Comparison of ENCODE assay signal across 1 fruit fly cellular context in genomic region chrX:16422466-16423124, dm6.
TF ChIP-seq lines count a peak whose summit lies in the region.

TSS of gene hang (plus strand) at chrX:16422831.

TF ChIP-seq in whole organism, embryonic, 481 proteins besides CTCF, POLR2A, EP300 and RAD21 (continued from another document):
- peak; percentile 40 for TF ChIP-seq onecut (GFP tag; IDR thresholded peaks at IDR 0.05; lab: Robert Waterston, UW)
- peak; percentile 71 for TF ChIP-seq unc-4 (GFP tag; IDR thresholded peaks at IDR 0.05; lab: Robert Waterston, UW; ENCODE audit: partially characterized antibody)
- TF ChIP-seq sug (tag; optimal IDR thresholded peaks at IDR 0.05; lab: Kevin White, UChicago) = peak; percentile 19
- no peak for TF ChIP-seq Dfd (GFP tag; optimal IDR thresholded peaks at IDR 0.05; lab: Kevin White, UChicago)
- peak; percentile 38 for TF ChIP-seq CG17328 (GFP tag; IDR thresholded peaks at IDR 0.05; lab: Robert Waterston, UW)
- peak; percentile 16 for TF ChIP-seq CG9727 (GFP tag; optimal IDR thresholded peaks at IDR 0.05; lab: Kevin White, UChicago)
- TF ChIP-seq CG6854 (GFP tag; optimal IDR thresholded peaks at IDR 0.05; lab: Kevin White, UChicago) = peak; percentile 66
- TF ChIP-seq ewg (GFP tag; optimal IDR thresholded peaks at IDR 0.05; lab: Kevin White, UChicago) = peak; percentile 94
- TF ChIP-seq twi (tag; optimal IDR thresholded peaks at IDR 0.05; lab: Kevin White, UChicago) = no peak
- no peak for TF ChIP-seq CG4820 (GFP tag; optimal IDR thresholded peaks at IDR 0.05; lab: Kevin White, UChicago)
- TF ChIP-seq Stat92E (GFP tag; optimal IDR thresholded peaks at IDR 0.05; lab: Kevin White, UChicago) = peak in 1 of 3 experiments; percentile 71
- TF ChIP-seq CG2202 (tag; optimal IDR thresholded peaks at IDR 0.05; lab: Kevin White, UChicago) = peak; percentile 5
- TF ChIP-seq Dbx (GFP tag; IDR thresholded peaks at IDR 0.05; lab: Robert Waterston, UW) = peak; percentile 64; the same call in 1 of the 3 replicates
- TF ChIP-seq PHDP (tag; optimal IDR thresholded peaks at IDR 0.05; lab: Kevin White, UChicago) = peak; percentile 20
- peak; percentile 14 for TF ChIP-seq p53 (GFP tag; optimal IDR thresholded peaks at IDR 0.05; lab: Kevin White, UChicago)
- TF ChIP-seq Ets65A (GFP tag; lab: Kevin White, UChicago) = peak; percentile 85
- TF ChIP-seq tap (tag; optimal IDR thresholded peaks at IDR 0.05; lab: Kevin White, UChicago) = no peak
- TF ChIP-seq sima (GFP tag; optimal IDR thresholded peaks at IDR 0.05; lab: Kevin White, UChicago) = no peak
- TF ChIP-seq Hr78 (GFP tag; optimal IDR thresholded peaks at IDR 0.05; lab: Kevin White, UChicago) = peak in 1 of 2 experiments; percentile 12
- peak; percentile 6 for TF ChIP-seq Atf-2 (GFP tag; optimal IDR thresholded peaks at IDR 0.05; lab: Kevin White, UChicago)
- TF ChIP-seq CG34422 (GFP tag; IDR thresholded peaks at IDR 0.05; lab: Robert Waterston, UW) = 0 out of 3 replicates have a peak, but pooled peaks have one; percentile 41
- no peak for TF ChIP-seq CG14014 (GFP tag; IDR thresholded peaks at IDR 0.05; lab: Robert Waterston, UW)
- peak; percentile 83 for TF ChIP-seq HmgD (GFP tag; optimal IDR thresholded peaks at IDR 0.05; lab: Kevin White, UChicago)
- TF ChIP-seq nau (GFP tag; optimal IDR thresholded peaks at IDR 0.05; lab: Kevin White, UChicago) = peak; percentile 10
- TF ChIP-seq CHES-1-like (GFP tag; optimal IDR thresholded peaks at IDR 0.05; lab: Kevin White, UChicago) = peak; percentile 51
- TF ChIP-seq CG2875 (GFP tag; optimal IDR thresholded peaks at IDR 0.05; lab: Kevin White, UChicago) = peak; percentile 6
- TF ChIP-seq cwo (GFP tag; optimal IDR thresholded peaks at IDR 0.05; lab: Kevin White, UChicago) = peak; percentile 39
- no peak for TF ChIP-seq lola (GFP tag; optimal IDR thresholded peaks at IDR 0.05; lab: Kevin White, UChicago)
- TF ChIP-seq inv (GFP tag; IDR thresholded peaks at IDR 0.05; lab: Robert Waterston, UW; ENCODE audit: partially characterized antibody) = peak; percentile 72
- peak; percentile 24 for TF ChIP-seq CG10979 (tag; optimal IDR thresholded peaks at IDR 0.05; lab: Kevin White, UChicago)
- peak; percentile 45 for TF ChIP-seq BtbVII (GFP tag; optimal IDR thresholded peaks at IDR 0.05; lab: Kevin White, UChicago)
- TF ChIP-seq ci (GFP tag; IDR thresholded peaks at IDR 0.05; lab: Robert Waterston, UW) = peak; percentile 75
- peak; percentile 20 for TF ChIP-seq tna (GFP tag; IDR thresholded peaks at IDR 0.05; lab: Robert Waterston, UW; ENCODE audit: partially characterized antibody)
- peak; percentile 34 for TF ChIP-seq mam (GFP tag; optimal IDR thresholded peaks at IDR 0.05; lab: Kevin White, UChicago)
- peak; percentile 22 for TF ChIP-seq CG8924 (tag; optimal IDR thresholded peaks at IDR 0.05; lab: Kevin White, UChicago)
- peak; percentile 24 for TF ChIP-seq CG3995 (GFP tag; optimal IDR thresholded peaks at IDR 0.05; lab: Kevin White, UChicago)
- TF ChIP-seq Ravus (GFP tag; IDR thresholded peaks at IDR 0.05; lab: Robert Waterston, UW) = no peak
- TF ChIP-seq fd64A (GFP tag; optimal IDR thresholded peaks at IDR 0.05; lab: Kevin White, UChicago) = no peak
- TF ChIP-seq otp (GFP tag; IDR thresholded peaks at IDR 0.05; lab: Robert Waterston, UW) = peak; percentile 8; the same call in 1 of the 3 replicates
- TF ChIP-seq CG12219 (GFP tag; optimal IDR thresholded peaks at IDR 0.05; lab: Kevin White, UChicago) = peak; percentile 5
- TF ChIP-seq aop (GFP tag; IDR thresholded peaks at IDR 0.05; lab: Robert Waterston, UW) = no peak
- 0 out of 2 replicates have a peak, but pooled peaks have one; percentile 12 for TF ChIP-seq Atf6 (GFP tag; IDR thresholded peaks at IDR 0.05; lab: Robert Waterston, UW)
- peak; percentile 38; the same call in 2 of the 3 replicates for TF ChIP-seq hb (GFP tag; IDR thresholded peaks at IDR 0.05; lab: Robert Waterston, UW; ENCODE audit: partially characterized antibody)
- TF ChIP-seq CG6175 (GFP tag; IDR thresholded peaks at IDR 0.05; lab: Robert Waterston, UW) = 0 out of 3 replicates have a peak, but pooled peaks have one; percentile 8
- TF ChIP-seq CG2199 (GFP tag; IDR thresholded peaks at IDR 0.05; lab: Robert Waterston, UW) = 0 out of 3 replicates have a peak, but pooled peaks have one; percentile 28
- no peak for TF ChIP-seq CG6654 (GFP tag; optimal IDR thresholded peaks at IDR 0.05; lab: Kevin White, UChicago)
- peak; percentile 77 for TF ChIP-seq Scr (GFP tag; IDR thresholded peaks at IDR 0.05; lab: Robert Waterston, UW; ENCODE audit: partially characterized antibody)
- peak; percentile 64 for TF ChIP-seq CG6765 (GFP tag; optimal IDR thresholded peaks at IDR 0.05; lab: Kevin White, UChicago)
- TF ChIP-seq schlank (tag; optimal IDR thresholded peaks at IDR 0.05; lab: Kevin White, UChicago) = peak; percentile 16
- TF ChIP-seq CG42726 (GFP tag; IDR thresholded peaks at IDR 0.05; lab: Robert Waterston, UW; ENCODE audit: partially characterized antibody) = peak; percentile 87
- peak; percentile 46 for TF ChIP-seq MTF-1 (GFP tag; optimal IDR thresholded peaks at IDR 0.05; lab: Kevin White, UChicago; ENCODE audit: borderline replicate concordance)
- TF ChIP-seq NC2α (GFP tag; optimal IDR thresholded peaks at IDR 0.05; lab: Kevin White, UChicago) = no peak
- TF ChIP-seq odd (GFP tag; optimal IDR thresholded peaks at IDR 0.05; lab: Kevin White, UChicago) = peak; percentile 62
- no peak for TF ChIP-seq pnt (GFP tag; optimal IDR thresholded peaks at IDR 0.05; lab: Kevin White, UChicago)
- TF ChIP-seq ind (GFP tag; optimal IDR thresholded peaks at IDR 0.05; lab: Kevin White, UChicago) = peak; percentile 10
- peak; percentile 88 for TF ChIP-seq MESR4 (GFP tag; optimal IDR thresholded peaks at IDR 0.05; lab: Kevin White, UChicago)
- TF ChIP-seq Doc2 (GFP tag; IDR thresholded peaks at IDR 0.05; lab: Robert Waterston, UW) = no peak
- no peak for TF ChIP-seq Poxn (GFP tag; IDR thresholded peaks at IDR 0.05; lab: Robert Waterston, UW)
- TF ChIP-seq trem (tag; optimal IDR thresholded peaks at IDR 0.05; lab: Kevin White, UChicago) = peak; percentile 37
- TF ChIP-seq CG12659 (GFP tag; optimal IDR thresholded peaks at IDR 0.05; lab: Kevin White, UChicago) = peak; percentile 85
- TF ChIP-seq CG12942 (GFP tag; optimal IDR thresholded peaks at IDR 0.05; lab: Kevin White, UChicago) = no peak
- TF ChIP-seq lilli (GFP tag; optimal IDR thresholded peaks at IDR 0.05; lab: Kevin White, UChicago) = peak; percentile 25
- peak; percentile 7 for TF ChIP-seq CG9609 (GFP tag; optimal IDR thresholded peaks at IDR 0.05; lab: Kevin White, UChicago)
- TF ChIP-seq CG1233 (GFP tag; optimal IDR thresholded peaks at IDR 0.05; lab: Kevin White, UChicago) = peak; percentile 18
- TF ChIP-seq CG12769 (tag; optimal IDR thresholded peaks at IDR 0.05; lab: Kevin White, UChicago) = peak; percentile 65
- TF ChIP-seq luna (GFP tag; optimal IDR thresholded peaks at IDR 0.05; lab: Kevin White, UChicago) = no peak
- peak; percentile 31; the same call in 1 of the 4 replicates for TF ChIP-seq Gug (GFP tag; IDR thresholded peaks at IDR 0.05; lab: Robert Waterston, UW)
- TF ChIP-seq Trl (optimal IDR thresholded peaks at IDR 0.05; lab: Kevin White, UChicago) = no peak
- peak; percentile 29 for TF ChIP-seq Trl (GFP tag; optimal IDR thresholded peaks at IDR 0.05; lab: Kevin White, UChicago)
- peak; percentile 27; the same call in 1 of the 2 replicates for TF ChIP-seq CG6272 (GFP tag; IDR thresholded peaks at IDR 0.05; lab: Robert Waterston, UW)
- peak in 1 of 2 experiments; percentile 43 for TF ChIP-seq Eip74EF (GFP tag; optimal IDR thresholded peaks at IDR 0.05; lab: Kevin White, UChicago)
- peak; percentile 20 for TF ChIP-seq CG7271 (tag; optimal IDR thresholded peaks at IDR 0.05; lab: Kevin White, UChicago)
- peak; percentile 40 for TF ChIP-seq Hand (GFP tag; optimal IDR thresholded peaks at IDR 0.05; lab: Kevin White, UChicago)
- TF ChIP-seq chm (GFP tag; IDR thresholded peaks at IDR 0.05; lab: Robert Waterston, UW) = peak; percentile 77
- TF ChIP-seq CG6791 (GFP tag; IDR thresholded peaks at IDR 0.05; lab: Robert Waterston, UW; ENCODE audit: partially characterized antibody) = peak; percentile 89
- TF ChIP-seq H2.0 (GFP tag; IDR thresholded peaks at IDR 0.05; lab: Robert Waterston, UW) = peak; percentile 28; the same call in 1 of the 2 replicates
- TF ChIP-seq CG4424 (GFP tag; optimal IDR thresholded peaks at IDR 0.05; lab: Kevin White, UChicago) = peak; percentile 1
- TF ChIP-seq repo (GFP tag; optimal IDR thresholded peaks at IDR 0.05; lab: Kevin White, UChicago) = peak; percentile 47
- peak; percentile 50 for TF ChIP-seq CG10267 (tag; optimal IDR thresholded peaks at IDR 0.05; lab: Kevin White, UChicago)
- TF ChIP-seq CG12236 (GFP tag; optimal IDR thresholded peaks at IDR 0.05; lab: Kevin White, UChicago) = no peak
- 0 out of 2 replicates have a peak, but pooled peaks have one; percentile 6 for TF ChIP-seq CG31224 (GFP tag; IDR thresholded peaks at IDR 0.05; lab: Robert Waterston, UW)
- peak in 1 of 2 experiments; percentile 30 for TF ChIP-seq Pdp1 (GFP tag; optimal IDR thresholded peaks at IDR 0.05; lab: Kevin White, UChicago)
- TF ChIP-seq Max (GFP tag; optimal IDR thresholded peaks at IDR 0.05; lab: Kevin White, UChicago) = no peak
- TF ChIP-seq lmd (GFP tag; IDR thresholded peaks at IDR 0.05; lab: Robert Waterston, UW) = peak; percentile 21; the same call in 1 of the 2 replicates
- 0 out of 2 replicates have a peak, but pooled peaks have one; percentile 4 for TF ChIP-seq ranshi (GFP tag; IDR thresholded peaks at IDR 0.05; lab: Robert Waterston, UW)
- TF ChIP-seq CG10209 (GFP tag; optimal IDR thresholded peaks at IDR 0.05; lab: Kevin White, UChicago) = peak; percentile 45
- TF ChIP-seq gem (tag; optimal IDR thresholded peaks at IDR 0.05; lab: Kevin White, UChicago) = no peak
- peak; percentile 29 for TF ChIP-seq CG8290 (GFP tag; optimal IDR thresholded peaks at IDR 0.05; lab: Kevin White, UChicago)
- peak in 1 of 2 experiments; percentile 80 for TF ChIP-seq CG8290 (tag; optimal IDR thresholded peaks at IDR 0.05; lab: Kevin White, UChicago)
- peak; percentile 68 for TF ChIP-seq lab (GFP tag; optimal IDR thresholded peaks at IDR 0.05; lab: Kevin White, UChicago)
- no peak for TF ChIP-seq tio (GFP tag; optimal IDR thresholded peaks at IDR 0.05; lab: Kevin White, UChicago)
- peak; percentile 23 for TF ChIP-seq Meics (GFP tag; optimal IDR thresholded peaks at IDR 0.05; lab: Kevin White, UChicago)
- TF ChIP-seq E2f2 (GFP tag; IDR thresholded peaks at IDR 0.05; lab: Robert Waterston, UW) = peak; percentile 71
- TF ChIP-seq Hmr (GFP tag; optimal IDR thresholded peaks at IDR 0.05; lab: Kevin White, UChicago) = peak; percentile 67
- peak; percentile 32 for TF ChIP-seq CG4617 (GFP tag; optimal IDR thresholded peaks at IDR 0.05; lab: Kevin White, UChicago; ENCODE audit: borderline replicate concordance)
- no peak for TF ChIP-seq CG5953 (GFP tag; IDR thresholded peaks at IDR 0.05; lab: Robert Waterston, UW)
- peak; percentile 82 for TF ChIP-seq CG15514 (GFP tag; optimal IDR thresholded peaks at IDR 0.05; lab: Kevin White, UChicago)
- TF ChIP-seq Ets97D (GFP tag; optimal IDR thresholded peaks at IDR 0.05; lab: Kevin White, UChicago) = peak; percentile 83
- TF ChIP-seq CG3281 (GFP tag; optimal IDR thresholded peaks at IDR 0.05; lab: Kevin White, UChicago) = peak; percentile 53
- peak; percentile 43; the same call in 1 of the 3 replicates for TF ChIP-seq Doc3 (GFP tag; IDR thresholded peaks at IDR 0.05; lab: Robert Waterston, UW; ENCODE audit: partially characterized antibody)
- no peak for TF ChIP-seq gcm2 (GFP tag; optimal IDR thresholded peaks at IDR 0.05; lab: Kevin White, UChicago)
- no peak for TF ChIP-seq CG32772 (GFP tag; IDR thresholded peaks at IDR 0.05; lab: Robert Waterston, UW)
TF ChIP-seq in whole organism, embryonic: peak in this region for 230.
